Fruit fly (Drosophila melanogaster) whole organism, adult: ENCODE results near the gene CG7872.

Experiments
- CG11617 ChIP-seq: fragments of 200-800 bp; sonication (Bioruptor generic); optimal IDR thresholded peaks from 2 replicates; lab custom pipeline; 2017; ENCODE audit warnings: mild to moderate bottlenecking, missing biosample characterization, missing genetic modification reagents, missing genetic modification characterization
- CG12768 ChIP-seq: fragments of 200-800 bp; sonication (Bioruptor generic); optimal IDR thresholded peaks from 2 replicates; lab custom pipeline; 2017; ENCODE audit warnings: missing biosample characterization, missing genetic modification characterization, mild to moderate bottlenecking, moderate library complexity, missing genetic modification reagents
- CG14711 ChIP-seq: fragments of 200-800 bp; sonication (Bioruptor generic); optimal IDR thresholded peaks from 2 replicates; lab custom pipeline; 2018; ENCODE audit warnings: missing biosample characterization, mild to moderate bottlenecking, missing genetic modification characterization, moderate library complexity
- CG1620 ChIP-seq: fragments of 200-800 bp; sonication (Bioruptor generic); optimal IDR thresholded peaks from 2 replicates; lab custom pipeline; 2016; ENCODE audit warnings: missing biosample characterization, missing genetic modification characterization
- CG33017 ChIP-seq: fragments of 200-800 bp; sonication (Bioruptor generic); optimal IDR thresholded peaks from 2 replicates; lab custom pipeline; 2018; ENCODE audit warnings: missing biosample characterization, mild to moderate bottlenecking, missing genetic modification characterization, moderate library complexity
- CG5204 ChIP-seq: fragments of 200-800 bp; sonication (Bioruptor generic); optimal IDR thresholded peaks from 2 replicates; lab custom pipeline; 2016; ENCODE audit warnings: missing biosample characterization, missing genetic modification characterization
- CG7045 ChIP-seq: fragments of 200-800 bp; sonication (Bioruptor generic); optimal IDR thresholded peaks from 2 replicates; lab custom pipeline; 2017; ENCODE audit warnings: missing biosample characterization, mild to moderate bottlenecking, missing genetic modification characterization
- CG7101 ChIP-seq: fragments of 200-800 bp; sonication (Bioruptor generic); optimal IDR thresholded peaks from 2 replicates; lab custom pipeline; 2018; ENCODE audit warnings: missing biosample characterization, mild to moderate bottlenecking, missing genetic modification characterization, moderate library complexity
- Clk ChIP-seq: fragments of 200-800 bp; sonication (Bioruptor generic); optimal IDR thresholded peaks from 2 replicates; lab custom pipeline; 2017; ENCODE audit warnings: missing biosample characterization, missing genetic modification characterization
- Crg-1 ChIP-seq: fragments of 200-800 bp; sonication (Bioruptor generic); optimal IDR thresholded peaks from 2 replicates; lab custom pipeline; 2016; ENCODE audit warnings: missing biosample characterization, missing genetic modification characterization
- Hr96 ChIP-seq: fragments of 200-800 bp; sonication (Bioruptor generic); optimal IDR thresholded peaks from 2 replicates; lab custom pipeline; 2016; ENCODE audit warnings: missing biosample characterization, missing genetic modification characterization
- Mnt ChIP-seq: fragments of 200-800 bp; sonication (Bioruptor generic); optimal IDR thresholded peaks from 2 replicates; lab custom pipeline; 2016; ENCODE audit warnings: missing biosample characterization, mild to moderate bottlenecking, missing genetic modification characterization
- bab1 ChIP-seq: fragments of 200-800 bp; sonication (Bioruptor generic); optimal IDR thresholded peaks from 3 replicates; lab custom pipeline; 2019; ENCODE audit warnings: missing biosample characterization, mild to moderate bottlenecking, missing genetic modification characterization, moderate library complexity
- cic ChIP-seq: fragments of 200-800 bp; sonication (Bioruptor generic); optimal IDR thresholded peaks from 2 replicates; lab custom pipeline; 2017; ENCODE audit warnings: missing biosample characterization, mild to moderate bottlenecking, missing genetic modification characterization, moderate library complexity
- cnc ChIP-seq, 2 experiments: fragments of >200 bp; optimal IDR thresholded peaks; 2 replicates each; lab custom pipeline; 2017
- kay ChIP-seq: fragments of 200-800 bp; sonication (Bioruptor generic); peaks from one replicate; lab custom pipeline; 2016; ENCODE audit warnings: missing biosample characterization, missing genetic modification characterization, borderline replicate concordance
- ovo ChIP-seq: fragments of 200-800 bp; sonication (Bioruptor generic); optimal IDR thresholded peaks from 2 replicates; lab custom pipeline; 2016; ENCODE audit warnings: missing biosample characterization, missing genetic modification characterization
- pad ChIP-seq: fragments of 200-800 bp; sonication (Bioruptor generic); optimal IDR thresholded peaks from 3 replicates; lab custom pipeline; 2017; ENCODE audit warnings: missing biosample characterization, missing genetic modification characterization, mild to moderate bottlenecking, moderate library complexity, missing genetic modification reagents
- tj ChIP-seq: fragments of 200-800 bp; sonication (Bioruptor generic); optimal IDR thresholded peaks from 3 replicates; lab custom pipeline; 2017; ENCODE audit warnings: missing biosample characterization, mild to moderate bottlenecking, missing genetic modification characterization, moderate library complexity
- toe ChIP-seq: fragments of 200-800 bp; sonication (Bioruptor generic); optimal IDR thresholded peaks from 2 replicates; lab custom pipeline; 2016; ENCODE audit warnings: missing biosample characterization, missing genetic modification characterization

Gene CG7872

DNA sequence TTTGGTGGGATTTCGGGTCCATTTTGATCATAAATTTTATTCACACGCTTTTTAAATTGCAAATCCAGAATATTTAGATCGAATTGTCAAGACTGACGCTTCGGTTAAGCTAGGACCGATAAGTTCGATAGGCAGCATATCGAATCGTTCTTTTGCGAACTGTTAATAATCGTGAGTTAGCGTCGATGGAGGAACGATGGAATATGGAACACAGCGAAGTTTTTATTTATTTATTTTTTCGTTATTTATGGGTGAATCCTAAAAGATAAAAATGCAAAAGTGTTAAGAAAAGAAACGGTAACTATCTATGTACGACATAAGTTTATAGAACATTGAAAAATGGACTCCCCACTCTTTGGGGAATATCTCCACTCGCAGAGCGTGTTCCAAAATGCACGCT is 22.1 kb upstream of the CG7872 start, which contains the start of gene CG42300:
Gene CG42300 (minus strand): TSS at position 101 of the 400 bp plus-strand sequence.
- TF ChIP-seq toe (GFP tag; lab: Kevin White, UChicago) (no peak), CG11617 (no peak), Hr96 (GFP tag; lab: Kevin White, UChicago) (no peak), kay (GFP tag; lab: Kevin White, UChicago) (no peak), Clk (GFP tag; lab: Kevin White, UChicago) (no peak), CG1620 (no peak), Crg-1 (GFP tag; lab: Kevin White, UChicago) (no peak), Mnt (GFP tag; lab: Kevin White, UChicago) (no peak), bab1 (GFP tag; lab: Kevin White, UChicago) (no peak)

DNA sequence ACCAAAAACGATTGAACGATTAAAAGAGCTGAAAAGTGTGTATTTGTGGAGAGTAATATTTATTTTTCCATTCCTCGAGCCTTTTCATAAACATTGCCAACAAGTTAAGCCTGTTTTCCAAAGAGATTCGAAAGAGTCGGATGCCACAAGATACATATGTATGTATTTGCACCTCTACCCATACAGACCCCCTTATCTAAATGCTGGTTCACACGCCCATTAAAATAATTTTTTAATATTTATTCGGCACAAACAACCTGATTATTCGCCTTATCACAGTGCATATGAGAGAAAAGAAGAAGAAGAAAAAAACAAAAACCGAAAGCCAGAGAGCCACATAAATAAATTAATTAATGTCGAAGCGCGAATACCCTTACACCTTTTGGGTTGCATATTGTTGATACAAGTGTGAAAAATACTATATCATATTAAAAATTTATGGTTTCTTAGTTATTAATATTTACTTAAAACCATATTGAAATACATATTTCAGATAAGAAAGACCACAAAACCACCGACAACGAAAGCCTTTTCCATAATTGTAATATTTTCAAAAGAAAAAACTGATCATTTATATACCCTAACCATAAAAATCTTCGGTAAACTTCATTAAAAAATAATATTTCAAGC is 9.5 kb upstream of the CG7872 start:
- peak; percentile 18 for TF ChIP-seq bab1 (GFP tag; lab: Kevin White, UChicago)
- no peak for TF ChIP-seq CG14711 (tag; lab: Kevin White, UChicago)
- TF ChIP-seq CG7101 (tag; lab: Kevin White, UChicago): peak; percentile 25

dm6 chrX:15568983-15569370 is 9.0 kb upstream of the CG7872 start, which contains the start of gene CG7860:
Gene CG7860, plus strand, starts transcription at chrX:15568993.
- no peak for TF ChIP-seq ovo (GFP tag; lab: Kevin White, UChicago)
- TF ChIP-seq CG7101 (tag; lab: Kevin White, UChicago): no peak

DNA sequence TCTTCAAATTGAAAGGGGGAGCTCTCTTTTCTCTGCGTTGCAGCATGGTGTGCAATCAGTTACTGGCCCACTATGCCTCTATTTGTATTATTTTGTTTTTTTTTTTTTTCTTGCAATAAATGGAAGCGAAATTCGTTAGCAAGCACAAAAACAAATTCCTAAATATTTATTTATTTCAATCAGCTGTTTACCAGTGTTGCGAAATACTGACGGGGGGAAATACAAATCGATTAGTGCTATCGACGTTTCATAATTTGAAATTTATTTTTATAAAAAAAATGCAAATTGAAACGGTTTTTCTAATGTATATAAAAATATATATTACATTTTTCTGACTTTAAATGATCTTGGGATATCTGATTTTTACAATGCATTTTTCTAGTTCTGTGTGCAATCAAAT is 6.1 kb upstream of the CG7872 start, which contains the start of gene CG15643:
Gene CG15643 (minus strand): TSS at position 211 of the 400 bp plus-strand sequence.
- TF ChIP-seq cnc (optimal IDR thresholded peaks at IDR 0.05; lab: Kevin White, UChicago) (no peak), bab1 (GFP tag; lab: Kevin White, UChicago) (peak; percentile 5), CG7045 (no peak), pad (no peak)

dm6 chrX:15574384-15574783 is 3.6 kb upstream of the CG7872 start, which contains the start of gene CG9213:
Gene CG9213, minus strand, starts transcription at chrX:15574535.
- TF ChIP-seq bab1 (GFP tag; lab: Kevin White, UChicago) (no peak), CG1620 (peak; percentile 20), ovo (GFP tag; lab: Kevin White, UChicago) (no peak), Crg-1 (GFP tag; lab: Kevin White, UChicago) (no peak), CG14711 (tag; lab: Kevin White, UChicago) (no peak)

dm6 chrX:15575557-15575956 is 2.4 kb upstream of the CG7872 start, which contains the start of gene CG42299:
Gene CG42299, minus strand, starts transcription at chrX:15575683.
- no peak for TF ChIP-seq CG7045
- no peak for TF ChIP-seq CG14711 (tag; lab: Kevin White, UChicago)
- TF ChIP-seq kay (GFP tag; lab: Kevin White, UChicago): no peak
- no peak for TF ChIP-seq Clk (GFP tag; lab: Kevin White, UChicago)
- TF ChIP-seq ovo (GFP tag; lab: Kevin White, UChicago): no peak
- no peak for TF ChIP-seq CG1620
- TF ChIP-seq CG5204 (GFP tag; lab: Kevin White, UChicago): no peak
- no peak for TF ChIP-seq CG33017
- TF ChIP-seq CG11617: no peak
- no peak for TF ChIP-seq Hr96 (GFP tag; lab: Kevin White, UChicago)
- no peak for TF ChIP-seq pad
- TF ChIP-seq Mnt (GFP tag; lab: Kevin White, UChicago): no peak
- TF ChIP-seq tj (GFP tag; lab: Kevin White, UChicago): no peak
- TF ChIP-seq toe (GFP tag; lab: Kevin White, UChicago): no peak
- TF ChIP-seq CG7101 (tag; lab: Kevin White, UChicago): no peak
- TF ChIP-seq cnc (optimal IDR thresholded peaks at IDR 0.05; lab: Kevin White, UChicago): no peak
- TF ChIP-seq cic (GFP tag; lab: Kevin White, UChicago): no peak
- no peak for TF ChIP-seq CG12768 (GFP tag; lab: Kevin White, UChicago)

DNA sequence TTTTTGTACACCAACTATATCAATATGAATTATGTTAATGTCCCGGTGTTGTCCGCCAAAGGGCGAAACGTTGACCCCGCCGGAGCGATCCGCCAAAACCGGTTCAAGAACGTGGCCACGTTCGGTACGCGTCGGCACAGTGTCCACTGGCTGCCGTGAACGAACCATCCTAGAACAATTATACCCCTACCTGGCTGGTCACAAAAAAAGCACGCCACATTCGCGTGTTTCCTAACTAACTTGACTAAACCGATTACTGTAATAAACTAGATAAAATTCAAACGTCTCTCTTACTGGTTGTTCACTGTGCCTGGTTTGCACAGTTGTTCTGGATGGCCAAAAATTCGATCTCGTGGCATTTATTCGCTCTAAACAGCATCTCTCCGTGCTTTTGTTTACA is 1.6 kb downstream of the CG7872 start:
- TF ChIP-seq cnc (optimal IDR thresholded peaks at IDR 0.05; lab: Kevin White, UChicago) (no peak), bab1 (GFP tag; lab: Kevin White, UChicago) (peak; percentile 86), CG11617 (no peak), CG7101 (tag; lab: Kevin White, UChicago) (peak; percentile 52), Hr96 (GFP tag; lab: Kevin White, UChicago) (no peak), CG14711 (tag; lab: Kevin White, UChicago) (peak; percentile 58), Clk (GFP tag; lab: Kevin White, UChicago) (no peak)

dm6 chrX:15582853-15583252 is 4.8 kb downstream of the CG7872 start, which contains the start of the genes CG9215 and CG8097:
Gene CG9215, minus strand, starts transcription at chrX:15582874.
Gene CG8097, plus strand, starts transcription at chrX:15583159.
- TF ChIP-seq ovo (GFP tag; lab: Kevin White, UChicago): peak; percentile 38
- peak; percentile 15 for TF ChIP-seq tj (GFP tag; lab: Kevin White, UChicago)
- TF ChIP-seq CG7045: no peak
- no peak for TF ChIP-seq kay (GFP tag; lab: Kevin White, UChicago)
- TF ChIP-seq CG33017: no peak
- TF ChIP-seq cnc (optimal IDR thresholded peaks at IDR 0.05; lab: Kevin White, UChicago): no peak
- peak; percentile 49 for TF ChIP-seq pad
- peak; percentile 83 for TF ChIP-seq CG1620
- peak; percentile 64 for TF ChIP-seq CG5204 (GFP tag; lab: Kevin White, UChicago)
- peak; percentile 69 for TF ChIP-seq Mnt (GFP tag; lab: Kevin White, UChicago)
- peak; percentile 75 for TF ChIP-seq Hr96 (GFP tag; lab: Kevin White, UChicago)
- TF ChIP-seq bab1 (GFP tag; lab: Kevin White, UChicago): peak; percentile 65
- TF ChIP-seq cic (GFP tag; lab: Kevin White, UChicago): no peak
- TF ChIP-seq CG11617: peak; percentile 57
- peak; percentile 73 for TF ChIP-seq toe (GFP tag; lab: Kevin White, UChicago)
- no peak for TF ChIP-seq CG12768 (GFP tag; lab: Kevin White, UChicago)
- peak; percentile 51 for TF ChIP-seq Crg-1 (GFP tag; lab: Kevin White, UChicago)
- TF ChIP-seq Clk (GFP tag; lab: Kevin White, UChicago): no peak
- peak; percentile 58 for TF ChIP-seq CG7101 (tag; lab: Kevin White, UChicago)
- TF ChIP-seq CG14711 (tag; lab: Kevin White, UChicago): peak; percentile 58
